Worm (Caenorhabditis elegans) whole organism, early embryonic: ENCODE measurements around the gene srv-28.

Experiments used
- ama-1 ChIP-seq: fragments of 150-350 bp; optimal IDR thresholded peaks from 2 replicates; lab custom pipeline; 2014
- flt-1 ChIP-seq: fragments of 200-800 bp; sonication (Bioruptor generic); IDR thresholded peaks from 2 replicates; pipeline ENCODE4 v1.3.6; 2022; ENCODE audit warnings: missing genetic modification characterization, missing compliant biosample characterization
- hmg-4 ChIP-seq: fragments of 200-800 bp; sonication (Bioruptor generic); optimal IDR thresholded peaks from 2 replicates; lab custom pipeline; 2018; ENCODE audit warnings: mild to moderate bottlenecking, missing genetic modification characterization, missing compliant biosample characterization
- hnd-1 ChIP-seq: sonication (generic microtip); optimal IDR thresholded peaks from 2 replicates; lab custom pipeline; 2016; ENCODE audit warnings: missing genetic modification characterization, missing compliant biosample characterization
- scrt-1 ChIP-seq: fragments of 200-800 bp; sonication (Bioruptor generic); IDR thresholded peaks from 2 replicates; pipeline ENCODE4 v1.3.6; 2022; ENCODE audit warnings: missing genetic modification characterization, missing compliant biosample characterization
- tra-4 ChIP-seq: sonication (generic microtip); optimal IDR thresholded peaks from 2 replicates; lab custom pipeline; 2017; ENCODE audit warnings: missing genetic modification characterization, missing compliant biosample characterization

DNA sequence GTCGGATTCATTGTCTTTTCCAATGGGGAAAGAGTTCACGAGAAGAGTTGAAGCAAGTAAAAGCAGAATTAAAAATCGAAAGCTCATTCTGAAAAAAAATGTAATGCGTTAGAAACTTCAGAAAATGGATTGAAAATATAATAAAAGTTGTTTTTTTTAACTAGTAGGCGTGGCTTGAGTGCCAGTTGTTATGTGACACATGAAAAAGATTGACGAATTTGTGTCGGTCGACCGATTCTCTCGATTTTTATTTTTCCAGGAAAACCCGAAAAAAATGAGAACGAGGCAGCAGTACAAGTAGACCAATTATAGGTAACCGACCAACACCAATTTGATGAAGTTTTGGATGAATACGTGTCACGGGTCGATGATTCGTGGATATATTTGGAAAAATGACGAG is 3.4 kb downstream of the srv-28 start, which contains the start of gene nlp-16:
- TF ChIP-seq hmg-4 (GFP tag; lab: Kevin White, UChicago) (no peak), ama-1 (no peak), scrt-1 (GFP tag; lab: Robert Waterston, UW) (no peak), flt-1 (GFP tag; lab: Robert Waterston, UW) (no peak), tra-4 (no peak), hnd-1 (tag; lab: Kevin White, UChicago) (no peak)
